Fruit fly (Drosophila melanogaster): Measurements from ENCODE around the gene nyo.

The nyo gene

dm6 chr3R:31550910-31551309 lies 8.1 kb downstream of the nyo start (continued):
- TF ChIP-seq danr (GFP tag; IDR thresholded peaks at IDR 0.05): no peak
- no peak for TF ChIP-seq h (optimal IDR thresholded peaks at IDR 0.05)
- no peak for TF ChIP-seq CG13123 (GFP tag; optimal IDR thresholded peaks at IDR 0.05)
- TF ChIP-seq CG10274 (GFP tag; optimal IDR thresholded peaks at IDR 0.05): no peak
- peak; percentile 60 for TF ChIP-seq CG17359 (tag; optimal IDR thresholded peaks at IDR 0.05)
- TF ChIP-seq CG3065 (GFP tag; optimal IDR thresholded peaks at IDR 0.05): peak; percentile 11
- TF ChIP-seq CG6272 (GFP tag; IDR thresholded peaks at IDR 0.05): no peak
- no peak for TF ChIP-seq cad (GFP tag; optimal IDR thresholded peaks at IDR 0.05)
- TF ChIP-seq fru (optimal IDR thresholded peaks at IDR 0.05): no peak
- TF ChIP-seq Atf3 (GFP tag; optimal IDR thresholded peaks at IDR 0.05): peak; percentile 45
- TF ChIP-seq prd (optimal IDR thresholded peaks at IDR 0.05): no peak
- peak; percentile 53; the same call in 2 of the 3 replicates for TF ChIP-seq prd (GFP tag; IDR thresholded peaks at IDR 0.05)
- TF ChIP-seq CG9609 (GFP tag; optimal IDR thresholded peaks at IDR 0.05): peak; percentile 34
- peak; percentile 71 for TF ChIP-seq CG15601 (tag; optimal IDR thresholded peaks at IDR 0.05)
- TF ChIP-seq CG4707 (GFP tag; optimal IDR thresholded peaks at IDR 0.05): peak; percentile 76
- TF ChIP-seq Fer3 (tag; optimal IDR thresholded peaks at IDR 0.05): no peak
- no peak for TF ChIP-seq CG30403 (GFP tag; optimal IDR thresholded peaks at IDR 0.05)
- TF ChIP-seq CG13624 (GFP tag; optimal IDR thresholded peaks at IDR 0.05): no peak
- no peak for TF ChIP-seq Lpt (GFP tag; optimal IDR thresholded peaks at IDR 0.05)
- TF ChIP-seq CG11093 (GFP tag; IDR thresholded peaks at IDR 0.05): no peak
- no peak for TF ChIP-seq gce (GFP tag; IDR thresholded peaks at IDR 0.05)
- TF ChIP-seq Dbx (GFP tag; IDR thresholded peaks at IDR 0.05): no peak
- TF ChIP-seq sna (GFP tag; IDR thresholded peaks at IDR 0.05; ENCODE audit: partially characterized antibody): no peak
- peak; percentile 61 for TF ChIP-seq nau (GFP tag; optimal IDR thresholded peaks at IDR 0.05)
- TF ChIP-seq unc-4 (GFP tag; IDR thresholded peaks at IDR 0.05; ENCODE audit: partially characterized antibody): no peak
- TF ChIP-seq gro (GFP tag; optimal IDR thresholded peaks at IDR 0.05): no peak
- no peak for TF ChIP-seq lilli (GFP tag; optimal IDR thresholded peaks at IDR 0.05)
- peak in 1 of 2 experiments; percentile 61 for TF ChIP-seq Hr51 (GFP tag; optimal IDR thresholded peaks at IDR 0.05)
- peak; percentile 63 for TF ChIP-seq NC2α (GFP tag; optimal IDR thresholded peaks at IDR 0.05)
- TF ChIP-seq luna (GFP tag; optimal IDR thresholded peaks at IDR 0.05): no peak
- TF ChIP-seq H2.0 (GFP tag; IDR thresholded peaks at IDR 0.05): no peak
- no peak for TF ChIP-seq CG11085 (GFP tag; IDR thresholded peaks at IDR 0.05)
- peak; percentile 91 for TF ChIP-seq CG7271 (tag; optimal IDR thresholded peaks at IDR 0.05)
- TF ChIP-seq Hr39 (optimal IDR thresholded peaks at IDR 0.05): no peak
- TF ChIP-seq CG17328 (GFP tag; IDR thresholded peaks at IDR 0.05): peak; percentile 41; the same call in 1 of the 2 replicates
- peak; percentile 28 for TF ChIP-seq disco-r (GFP tag; optimal IDR thresholded peaks at IDR 0.05)
- TF ChIP-seq CG15073 (GFP tag; optimal IDR thresholded peaks at IDR 0.05): no peak
- peak; percentile 80; the same call in 1 of the 2 replicates for TF ChIP-seq chm (GFP tag; IDR thresholded peaks at IDR 0.05)
- TF ChIP-seq Vsx1 (GFP tag; optimal IDR thresholded peaks at IDR 0.05): peak; percentile 74
- TF ChIP-seq wdn (GFP tag; IDR thresholded peaks at IDR 0.05): no peak
- TF ChIP-seq CG1832 (GFP tag; optimal IDR thresholded peaks at IDR 0.05): no peak
- no peak for TF ChIP-seq Mrtf (GFP tag; IDR thresholded peaks at IDR 0.05)
- TF ChIP-seq Dek (tag; optimal IDR thresholded peaks at IDR 0.05): no peak
- TF ChIP-seq CG17612 (GFP tag; IDR thresholded peaks at IDR 0.05): no peak
- peak; percentile 90 for TF ChIP-seq dmrt11E (tag; optimal IDR thresholded peaks at IDR 0.05)
- TF ChIP-seq ara (GFP tag; IDR thresholded peaks at IDR 0.05): peak; percentile 89
- TF ChIP-seq Lhr (GFP tag; optimal IDR thresholded peaks at IDR 0.05): peak; percentile 66
- TF ChIP-seq oc (tag; optimal IDR thresholded peaks at IDR 0.05): peak; percentile 85
- no peak for TF ChIP-seq Hand (GFP tag; optimal IDR thresholded peaks at IDR 0.05)
- TF ChIP-seq CG16815 (GFP tag; optimal IDR thresholded peaks at IDR 0.05): peak; percentile 14
- no peak for TF ChIP-seq Meics (GFP tag; optimal IDR thresholded peaks at IDR 0.05)
- TF ChIP-seq CG4820 (GFP tag; optimal IDR thresholded peaks at IDR 0.05): peak; percentile 44
- TF ChIP-seq ase (GFP tag; IDR thresholded peaks at IDR 0.05): no peak
- no peak for TF ChIP-seq dimm (GFP tag; IDR thresholded peaks at IDR 0.05)

Measured in whole organism, embryonic.